Fruit fly (Drosophila melanogaster): ENCODE data around the gene CG34166.
"Not testable (repeated sequence)": the region's sequence is repeated elsewhere in the genome, so short reads cannot be mapped to it uniquely, and the experiment has no call there.

CG34166 gene

dm6 chr2L:14713467-14713866 lies 29.5 kb upstream of the CG34166 start, which contains the start of gene CG34165:
TSS of gene CG34165 (plus strand) at chr2L:14713750.
- TF ChIP-seq Rel (GFP tag; optimal IDR thresholded peaks at IDR 0.05), result no peak
- peak; percentile 90 for TF ChIP-seq Rel (tag; optimal IDR thresholded peaks at IDR 0.05)
- no peak for TF ChIP-seq psq (GFP tag; optimal IDR thresholded peaks at IDR 0.05)
- no peak for TF ChIP-seq CG32264 (GFP tag; optimal IDR thresholded peaks at IDR 0.05)
- TF ChIP-seq Hr78 (GFP tag; optimal IDR thresholded peaks at IDR 0.05), result no peak

DNA sequence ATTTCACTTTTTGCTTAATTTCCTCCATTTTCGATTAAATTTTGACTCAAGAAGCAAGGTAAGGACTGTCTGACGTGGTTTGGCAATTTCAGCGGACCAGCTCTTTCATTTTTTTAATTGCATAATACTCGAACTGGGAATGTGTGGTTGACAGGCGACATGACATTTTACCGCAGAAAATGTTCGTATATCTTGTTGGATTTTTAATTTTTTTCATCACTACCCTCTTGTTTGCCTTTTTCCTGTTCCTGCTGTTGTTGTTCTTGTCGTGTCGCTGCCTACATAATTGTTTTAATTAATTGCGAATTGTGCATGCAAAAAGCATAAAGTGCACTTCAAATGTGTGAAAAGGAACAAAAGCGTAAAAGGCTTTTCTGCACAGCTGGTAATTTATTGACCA lies 12.9 kb upstream of the CG34166 start, which contains the start of gene CG42685:
Gene CG42685 (minus strand): TSS at position 101 of the 400 bp plus-strand sequence.
- TF ChIP-seq Sp1 (GFP tag; optimal IDR thresholded peaks at IDR 0.05) (no peak), Dif (GFP tag; optimal IDR thresholded peaks at IDR 0.05; ENCODE audit: partially characterized antibody) (no peak), tai (GFP tag; optimal IDR thresholded peaks at IDR 0.05) (no peak), sage (GFP tag; optimal IDR thresholded peaks at IDR 0.05) (no peak), OdsH (GFP tag; optimal IDR thresholded peaks at IDR 0.05) (no peak)

- TF ChIP-seq dsf (GFP tag; optimal IDR thresholded peaks at IDR 0.05; ENCODE audit: borderline replicate concordance); usp (GFP tag; optimal IDR thresholded peaks at IDR 0.05); br (GFP tag; optimal IDR thresholded peaks at IDR 0.05): not testable (repeated sequence)
Measured at dm6 chr2L:14735543-14735942, 7.5 kb upstream of the CG34166 start, which contains the start of gene CG31835. TSS of gene CG31835 (plus strand) at chr2L:14735843.

- not testable (repeated sequence) for TF ChIP-seq Vsx2 (GFP tag; optimal IDR thresholded peaks at IDR 0.05; ENCODE audit: partially characterized antibody); rgr (GFP tag; optimal IDR thresholded peaks at IDR 0.05); Abd-B (GFP tag; optimal IDR thresholded peaks at IDR 0.05)
Measured at dm6 chr2L:14737669-14738068, 5.3 kb upstream of the CG34166 start, which contains the start of gene CG31775. TSS of gene CG31775 (minus strand) at chr2L:14737769.

DNA sequence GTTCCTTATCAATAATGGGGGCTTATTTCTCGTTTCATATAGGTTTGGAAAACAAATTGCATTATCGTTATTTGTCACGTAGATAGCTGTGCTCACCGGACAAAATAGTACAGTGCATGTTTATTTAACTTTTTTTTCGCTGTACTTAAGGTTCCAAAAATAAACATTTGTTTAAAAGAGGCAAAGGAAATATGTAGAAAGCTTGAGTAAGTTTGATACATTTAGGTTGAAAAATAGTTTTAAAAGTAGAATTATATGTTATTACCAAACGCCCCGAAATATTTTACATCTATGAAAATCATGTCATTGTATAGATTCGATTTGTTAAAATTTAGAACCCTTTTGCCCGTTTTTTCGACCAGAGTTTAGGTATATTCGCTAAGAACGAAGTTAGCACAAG lies 3.4 kb upstream of the CG34166 start, which contains the start of gene CG42585:
Gene CG42585 (plus strand): TSS at position 301 of the 400 bp plus-strand sequence.
- TF ChIP-seq Sp1 (GFP tag; optimal IDR thresholded peaks at IDR 0.05); Rel (GFP tag; optimal IDR thresholded peaks at IDR 0.05); Rel (tag; optimal IDR thresholded peaks at IDR 0.05); N (GFP tag; optimal IDR thresholded peaks at IDR 0.05): not testable (repeated sequence)

dm6 chr2L:14741740-14742139 lies 1.3 kb upstream of the CG34166 start, which contains the start of gene CG42586:
TSS of gene CG42586 (minus strand) at chr2L:14741840.
- not testable (repeated sequence) for TF ChIP-seq CG9705, Jra, foxo (GFP tag; optimal IDR thresholded peaks at IDR 0.05)

dm6 chr2L:14743337-14743736 lies 344 bp downstream of the CG34166 start:
- peak; percentile 56 for TF ChIP-seq Hr83 (GFP tag; optimal IDR thresholded peaks at IDR 0.05; ENCODE audit: poor library complexity, severe bottlenecking)
- no peak for TF ChIP-seq OdsH (GFP tag; optimal IDR thresholded peaks at IDR 0.05)

dm6 chr2L:14744121-14744520 lies 1.1 kb downstream of the CG34166 start, which contains the start of gene CG42681:
TSS of gene CG42681 (plus strand) at chr2L:14744421.
- TF ChIP-seq brk (GFP tag; optimal IDR thresholded peaks at IDR 0.05) (no peak), woc (GFP tag; optimal IDR thresholded peaks at IDR 0.05) (no peak), sv (GFP tag; optimal IDR thresholded peaks at IDR 0.05) (no peak), dmrt93B (GFP tag; optimal IDR thresholded peaks at IDR 0.05) (no peak), dsf (GFP tag; optimal IDR thresholded peaks at IDR 0.05; ENCODE audit: borderline replicate concordance) (no peak), Hr83 (GFP tag; optimal IDR thresholded peaks at IDR 0.05; ENCODE audit: poor library complexity, severe bottlenecking) (no peak), OdsH (GFP tag; optimal IDR thresholded peaks at IDR 0.05) (no peak), fru (GFP tag; optimal IDR thresholded peaks at IDR 0.05) (no peak)
